Worm (Caenorhabditis elegans) whole organism, midembryonic: Measurements from ENCODE around the gene tnt-4.

Experiments
- T22C8.4 ChIP-seq: fragments of 200-800 bp; sonication (Bioruptor generic); IDR thresholded peaks from 2 replicates; pipeline ENCODE4 v1.3.6; 2022; ENCODE audit warnings: missing genetic modification characterization, missing compliant biosample characterization
- cog-1 ChIP-seq: sonication (generic microtip); optimal IDR thresholded peaks from 2 replicates; lab custom pipeline; 2016; ENCODE audit warnings: missing genetic modification characterization, missing compliant biosample characterization
- flt-1 ChIP-seq: fragments of 200-800 bp; sonication (Bioruptor generic); IDR thresholded peaks from 2 replicates; pipeline ENCODE4 v1.3.6; 2022; ENCODE audit warnings: missing genetic modification characterization, missing compliant biosample characterization
- med-1 ChIP-seq: sonication (generic microtip); optimal IDR thresholded peaks from 2 replicates; lab custom pipeline; 2017; ENCODE audit warnings: missing genetic modification characterization, mild to moderate bottlenecking, missing compliant biosample characterization, antibody characterized with exemption, missing genetic modification reagents; ENCODE audit not compliant: insufficient read depth
- ref-1 ChIP-seq: fragments of 200-800 bp; sonication (Bioruptor generic); conservative IDR thresholded peaks from 2 replicates; pipeline ENCODE4 v1.3.6; 2022; ENCODE audit warnings: missing genetic modification reagents, missing genetic modification characterization, missing compliant biosample characterization
- tab-1 ChIP-seq: fragments of 200-800 bp; sonication (Bioruptor generic); IDR thresholded peaks from 2 replicates; pipeline ENCODE4 v1.3.6; 2022; ENCODE audit warnings: missing genetic modification characterization, missing compliant biosample characterization
- ztf-23 ChIP-seq: fragments of 200-800 bp; sonication (Bioruptor generic); IDR thresholded peaks from 2 replicates; pipeline ENCODE4 v1.3.6; 2022; ENCODE audit warnings: missing genetic modification reagents, missing genetic modification characterization, missing compliant biosample characterization
- ztf-29 ChIP-seq: fragments of 200-800 bp; sonication (Bioruptor generic); IDR thresholded peaks from 2 replicates; pipeline ENCODE4 v1.3.6; 2022; ENCODE audit warnings: missing genetic modification reagents, missing genetic modification characterization, missing compliant biosample characterization

DNA sequence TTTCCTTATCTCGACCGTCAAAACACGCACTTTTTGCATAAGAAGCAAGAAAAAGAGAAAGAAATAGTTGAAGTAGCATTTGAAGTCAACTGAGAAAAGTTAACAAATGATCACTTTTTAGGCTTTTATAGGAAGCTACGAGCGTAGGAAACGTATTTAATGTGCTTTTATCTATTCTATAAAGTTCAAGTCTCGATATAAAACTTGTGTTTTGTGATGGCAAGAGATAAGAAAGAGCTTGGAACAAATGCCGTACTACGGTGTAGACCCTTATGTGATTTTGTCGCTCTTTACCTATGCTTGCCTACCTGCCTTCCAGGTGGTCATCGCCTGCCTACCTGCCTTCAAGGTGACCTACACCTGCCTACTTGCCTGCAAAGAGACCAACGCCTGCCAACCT, 11.5 kb upstream of the tnt-4 start, which contains the start of gene clec-206:
- TF ChIP-seq ref-1 (GFP tag; lab: Robert Waterston, UW), result no peak
- no peak for TF ChIP-seq med-1
- no peak for TF ChIP-seq ztf-23
- no peak for TF ChIP-seq cog-1 (tag; lab: Kevin White, UChicago)
- no peak for TF ChIP-seq flt-1 (GFP tag; lab: Robert Waterston, UW)
- TF ChIP-seq ztf-29 (GFP tag; lab: Robert Waterston, UW), result no peak
- no peak for TF ChIP-seq T22C8.4
- no peak for TF ChIP-seq tab-1 (GFP tag; lab: Robert Waterston, UW)
